Fruit fly (Drosophila melanogaster): ENCODE data around the gene RPA3.

DNA sequence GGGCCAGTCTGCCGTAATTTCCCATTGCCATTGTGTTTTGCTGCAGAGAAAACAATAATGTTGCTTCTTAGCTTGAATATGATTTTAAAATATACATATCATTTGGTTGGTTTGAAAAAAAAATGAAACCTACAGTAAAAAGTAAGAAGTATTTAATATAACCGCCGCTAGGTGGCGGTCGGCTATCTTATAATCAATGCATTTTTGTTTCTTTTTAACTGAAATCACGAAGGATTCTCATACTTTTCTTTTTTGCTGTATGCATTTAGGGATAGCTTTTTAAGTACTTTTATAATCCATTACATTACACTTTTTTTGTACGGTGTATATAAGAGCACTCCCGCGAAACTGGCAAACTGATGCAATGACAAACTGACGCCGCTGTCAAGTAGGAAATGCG lies 35.8 kb upstream of the RPA3 start:
- TF ChIP-seq CG8478 (optimal IDR thresholded peaks at IDR 0.05) (no peak), CTCF (optimal IDR thresholded peaks at IDR 0.05) (peak in 1 of 2 experiments; percentile 35)

Data from S2 (cell line).